Fruit fly (Drosophila melanogaster) whole organism, wandering third instar larva: ENCODE results near the gene CG43137.

Source experiments
- Abd-B ChIP-seq: fragments of >200 bp; optimal IDR thresholded peaks from 2 replicates; lab custom pipeline; 2017; ENCODE audit warnings: missing biosample characterization, missing genetic modification characterization
- CG32264 ChIP-seq: fragments of 200-800 bp; sonication (Bioruptor generic); optimal IDR thresholded peaks from 2 replicates; lab custom pipeline; 2016; ENCODE audit warnings: missing biosample characterization, missing genetic modification characterization
- CG9705 ChIP-seq: fragments of 200-800 bp; sonication (Bioruptor generic); optimal IDR thresholded peaks from 2 replicates; lab custom pipeline; 2018; ENCODE audit warnings: missing biosample characterization, mild to moderate bottlenecking, missing genetic modification characterization
- CrebA ChIP-seq: fragments of 200-800 bp; sonication (Bioruptor generic); optimal IDR thresholded peaks from 2 replicates; lab custom pipeline; 2016; ENCODE audit warnings: missing biosample characterization, mild to moderate bottlenecking, missing genetic modification characterization, borderline replicate concordance
- Dfd ChIP-seq: fragments of >200 bp; optimal IDR thresholded peaks from 2 replicates; lab custom pipeline; 2017; ENCODE audit warnings: missing biosample characterization, missing genetic modification characterization
- Dif ChIP-seq: fragments of 200-275, 200-300 bp; sonication (Bioruptor generic); optimal IDR thresholded peaks from 2 replicates; lab custom pipeline; 2018; ENCODE audit warnings: missing biosample characterization, missing genetic modification characterization; ENCODE audit not compliant: partially characterized antibody
- GATAd ChIP-seq: sonication (Bioruptor generic); optimal IDR thresholded peaks from 2 replicates; lab custom pipeline; 2016; ENCODE audit warnings: missing biosample characterization, missing genetic modification characterization
- HLH106 ChIP-seq: fragments of 200-800 bp; optimal IDR thresholded peaks from 3 replicates; lab custom pipeline; 2019; ENCODE audit warnings: missing biosample characterization, mild to moderate bottlenecking, missing genetic modification characterization, moderate library complexity
- Hnf4 ChIP-seq: fragments of 200-800 bp; sonication (Bioruptor generic); optimal IDR thresholded peaks from 2 replicates; lab custom pipeline; 2016; ENCODE audit warnings: missing biosample characterization, mild to moderate bottlenecking, missing genetic modification characterization
- Hr78 ChIP-seq: fragments of >200 bp; optimal IDR thresholded peaks from 2 replicates; lab custom pipeline; 2017; ENCODE audit warnings: missing biosample characterization, missing genetic modification characterization
- Hr83 ChIP-seq: fragments of 200-300 bp; sonication (Bioruptor generic); optimal IDR thresholded peaks from 2 replicates; lab custom pipeline; 2016; ENCODE audit warnings: missing biosample characterization, mild to moderate bottlenecking, missing genetic modification characterization, moderate library complexity; ENCODE audit not compliant: poor library complexity, severe bottlenecking
- Jra ChIP-seq: sonication (Bioruptor generic); optimal IDR thresholded peaks from 2 replicates; lab custom pipeline; 2016; ENCODE audit warnings: missing biosample characterization, missing genetic modification characterization
- Mio ChIP-seq: sonication (Bioruptor generic); optimal IDR thresholded peaks from 2 replicates; lab custom pipeline; 2016; ENCODE audit warnings: missing biosample characterization, missing genetic modification characterization
- Myc ChIP-seq: fragments of >200 bp; optimal IDR thresholded peaks from 2 replicates; lab custom pipeline; 2017
- N ChIP-seq: fragments of >200 bp; optimal IDR thresholded peaks from 2 replicates; lab custom pipeline; 2018; ENCODE audit warnings: missing biosample characterization, missing external identifiers, missing genetic modification characterization
- OdsH ChIP-seq: fragments of 200-800 bp; sonication (Bioruptor generic); optimal IDR thresholded peaks from 2 replicates; lab custom pipeline; 2016; ENCODE audit warnings: missing biosample characterization, mild to moderate bottlenecking, missing genetic modification characterization
- Rel ChIP-seq, 2 experiments: fragments of 200-800 bp; sonication (Bioruptor generic) in 1 of 2; optimal IDR thresholded peaks; 2 replicates in 1 of 2; 3 replicates in 1 of 2; lab custom pipeline; 2016 to 2019; ENCODE audit warnings: mild to moderate bottlenecking in 2 of 2, missing biosample characterization in 2 of 2, missing genetic modification characterization in 2 of 2, moderate library complexity in 1 of 2
- Sp1 ChIP-seq: fragments of 200-800 bp; sonication (Bioruptor generic); optimal IDR thresholded peaks from 3 replicates; lab custom pipeline; 2019; ENCODE audit warnings: missing biosample characterization, mild to moderate bottlenecking, missing genetic modification characterization, moderate library complexity
- Vsx2 ChIP-seq: fragments of 200-300, 225-300 bp; sonication (Bioruptor generic); optimal IDR thresholded peaks from 2 replicates; lab custom pipeline; 2018; ENCODE audit warnings: missing biosample characterization, missing genetic modification characterization; ENCODE audit not compliant: partially characterized antibody
- br ChIP-seq: fragments of 200-800 bp; sonication (Bioruptor generic); optimal IDR thresholded peaks from 2 replicates; lab custom pipeline; 2016; ENCODE audit warnings: missing biosample characterization, missing genetic modification characterization
- brk ChIP-seq: fragments of 200-800 bp; sonication (Bioruptor generic); optimal IDR thresholded peaks from 2 replicates; lab custom pipeline; 2016; ENCODE audit warnings: missing biosample characterization, mild to moderate bottlenecking, missing genetic modification characterization
- dl ChIP-seq, 2 experiments: fragments of 175-275, 200-275 bp in 1 of 2; fragments of 200-275 bp in 1 of 2; sonication (Bioruptor generic); optimal IDR thresholded peaks; lab custom pipeline; 2018; ENCODE audit warnings: mild to moderate bottlenecking in 2 of 2, missing biosample characterization in 2 of 2, missing genetic modification characterization in 2 of 2, moderate library complexity in 2 of 2; ENCODE audit not compliant: partially characterized antibody in 2 of 2, insufficient read depth in 1 of 2
- dmrt93B ChIP-seq: fragments of 200-800 bp; sonication (Bioruptor generic); optimal IDR thresholded peaks from 2 replicates; lab custom pipeline; 2018; ENCODE audit warnings: missing biosample characterization, mild to moderate bottlenecking, missing genetic modification characterization
- dsf ChIP-seq: sonication (Bioruptor generic); optimal IDR thresholded peaks from 2 replicates; lab custom pipeline; 2016; ENCODE audit warnings: missing biosample characterization, missing genetic modification characterization, borderline replicate concordance
- ey ChIP-seq: fragments of 200-800 bp; sonication (Bioruptor generic); optimal IDR thresholded peaks from 2 replicates; lab custom pipeline; 2016; ENCODE audit warnings: missing biosample characterization, missing genetic modification characterization
- foxo ChIP-seq, 2 experiments: fragments of 200-800 bp; sonication (Bioruptor generic); optimal IDR thresholded peaks; 2 replicates in 1 of 2; 3 replicates in 1 of 2; lab custom pipeline; 2016 to 2017; ENCODE audit warnings: missing biosample characterization in 2 of 2, missing genetic modification characterization in 2 of 2
- fru ChIP-seq: fragments of 200-800 bp; sonication (Bioruptor generic); optimal IDR thresholded peaks from 3 replicates; lab custom pipeline; 2016; ENCODE audit warnings: missing biosample characterization, mild to moderate bottlenecking, missing genetic modification characterization
- h ChIP-seq: fragments of 200-800 bp; sonication (Bioruptor generic); optimal IDR thresholded peaks from 3 replicates; lab custom pipeline; 2016; ENCODE audit warnings: missing biosample characterization, mild to moderate bottlenecking, missing genetic modification characterization
- jim ChIP-seq: fragments of 175-275, 200-325 bp; sonication (Bioruptor generic); optimal IDR thresholded peaks from 2 replicates; lab custom pipeline; 2016; ENCODE audit warnings: missing biosample characterization, mild to moderate bottlenecking, missing genetic modification characterization
- lola ChIP-seq: fragments of >200 bp; optimal IDR thresholded peaks from 2 replicates; lab custom pipeline; 2017; ENCODE audit warnings: missing biosample characterization, missing genetic modification characterization
- pan ChIP-seq: fragments of >200 bp; optimal IDR thresholded peaks from 2 replicates; lab custom pipeline; 2017
- psq ChIP-seq: fragments of 200-800 bp; sonication (Bioruptor generic); optimal IDR thresholded peaks from 3 replicates; lab custom pipeline; 2017; ENCODE audit warnings: missing biosample characterization, mild to moderate bottlenecking, missing genetic modification characterization, moderate library complexity
- rgr ChIP-seq: fragments of 200-800 bp; sonication (Bioruptor generic); optimal IDR thresholded peaks from 3 replicates; lab custom pipeline; 2016; ENCODE audit warnings: missing biosample characterization, mild to moderate bottlenecking, missing genetic modification characterization
- sage ChIP-seq: fragments of 200-800 bp; sonication (Bioruptor generic); optimal IDR thresholded peaks from 2 replicates; lab custom pipeline; 2016; ENCODE audit warnings: missing biosample characterization, mild to moderate bottlenecking, missing genetic modification characterization
- sv ChIP-seq: fragments of 200-800 bp; sonication (Bioruptor generic); optimal IDR thresholded peaks from 3 replicates; lab custom pipeline; 2016; ENCODE audit warnings: missing biosample characterization, missing genetic modification characterization
- tai ChIP-seq: sonication (Bioruptor generic); optimal IDR thresholded peaks from 2 replicates; lab custom pipeline; 2016; ENCODE audit warnings: missing biosample characterization, missing genetic modification characterization
- usp ChIP-seq: fragments of >200 bp; optimal IDR thresholded peaks from 2 replicates; lab custom pipeline; 2017; ENCODE audit warnings: missing biosample characterization, missing genetic modification characterization
- woc ChIP-seq: sonication (Bioruptor generic); optimal IDR thresholded peaks from 2 replicates; lab custom pipeline; 2016; ENCODE audit warnings: missing biosample characterization, mild to moderate bottlenecking, missing genetic modification characterization

CG43137 gene

DNA sequence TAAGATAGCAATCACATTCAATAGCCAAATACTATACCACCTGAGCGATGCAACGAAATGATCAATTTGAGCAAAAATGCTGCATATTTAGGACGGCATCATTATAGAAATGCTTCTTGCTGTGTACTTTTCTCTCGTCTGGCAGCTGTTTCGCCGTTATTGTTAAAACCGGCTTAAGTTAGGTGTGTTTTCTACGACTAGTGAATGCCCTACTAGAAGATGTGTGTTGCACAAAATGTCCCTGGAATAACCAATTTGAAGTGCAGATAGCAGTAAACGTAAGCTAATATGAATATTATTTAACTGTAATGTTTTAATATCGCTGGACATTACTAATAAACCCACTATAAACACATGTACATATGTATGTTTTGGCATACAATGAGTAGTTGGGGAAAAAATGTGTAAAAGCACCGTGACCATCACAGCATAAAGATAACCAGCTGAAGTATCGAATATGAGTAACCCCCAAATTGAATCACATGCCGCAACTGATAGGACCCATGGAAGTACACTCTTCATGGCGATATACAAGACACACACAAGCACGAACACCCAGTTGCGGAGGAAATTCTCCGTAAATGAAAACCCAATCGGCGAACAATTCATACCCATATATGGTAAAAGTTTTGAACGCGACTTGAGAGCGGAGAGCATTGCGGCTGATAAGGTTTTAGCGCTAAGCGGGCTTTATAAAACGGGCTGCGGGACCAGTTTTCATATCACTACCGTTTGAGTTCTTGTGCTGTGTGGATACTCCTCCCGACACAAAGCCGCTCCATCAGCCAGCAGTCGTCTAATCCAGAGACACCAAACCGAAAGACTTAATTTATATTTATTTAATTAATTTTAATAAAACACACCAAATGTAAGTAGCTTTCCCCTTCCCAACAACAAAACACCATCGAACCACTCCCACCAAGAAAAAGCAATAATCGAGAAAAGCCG lies 35.5 kb upstream of the CG43137 start, which contains the start of gene Act5C (continued):
- TF ChIP-seq brk, result peak; percentile 87
- peak; percentile 97 for TF ChIP-seq woc (GFP tag; lab: Kevin White, UChicago)
- TF ChIP-seq Abd-B (GFP tag; lab: Kevin White, UChicago), result no peak
- peak; percentile 97 for TF ChIP-seq Sp1 (GFP tag; lab: Kevin White, UChicago)
- no peak for TF ChIP-seq usp (GFP tag; lab: Kevin White, UChicago)
- peak; percentile 78 for TF ChIP-seq Mio (GFP tag; lab: Kevin White, UChicago)
- peak; percentile 47 for TF ChIP-seq GATAd (GFP tag; lab: Kevin White, UChicago)

DNA sequence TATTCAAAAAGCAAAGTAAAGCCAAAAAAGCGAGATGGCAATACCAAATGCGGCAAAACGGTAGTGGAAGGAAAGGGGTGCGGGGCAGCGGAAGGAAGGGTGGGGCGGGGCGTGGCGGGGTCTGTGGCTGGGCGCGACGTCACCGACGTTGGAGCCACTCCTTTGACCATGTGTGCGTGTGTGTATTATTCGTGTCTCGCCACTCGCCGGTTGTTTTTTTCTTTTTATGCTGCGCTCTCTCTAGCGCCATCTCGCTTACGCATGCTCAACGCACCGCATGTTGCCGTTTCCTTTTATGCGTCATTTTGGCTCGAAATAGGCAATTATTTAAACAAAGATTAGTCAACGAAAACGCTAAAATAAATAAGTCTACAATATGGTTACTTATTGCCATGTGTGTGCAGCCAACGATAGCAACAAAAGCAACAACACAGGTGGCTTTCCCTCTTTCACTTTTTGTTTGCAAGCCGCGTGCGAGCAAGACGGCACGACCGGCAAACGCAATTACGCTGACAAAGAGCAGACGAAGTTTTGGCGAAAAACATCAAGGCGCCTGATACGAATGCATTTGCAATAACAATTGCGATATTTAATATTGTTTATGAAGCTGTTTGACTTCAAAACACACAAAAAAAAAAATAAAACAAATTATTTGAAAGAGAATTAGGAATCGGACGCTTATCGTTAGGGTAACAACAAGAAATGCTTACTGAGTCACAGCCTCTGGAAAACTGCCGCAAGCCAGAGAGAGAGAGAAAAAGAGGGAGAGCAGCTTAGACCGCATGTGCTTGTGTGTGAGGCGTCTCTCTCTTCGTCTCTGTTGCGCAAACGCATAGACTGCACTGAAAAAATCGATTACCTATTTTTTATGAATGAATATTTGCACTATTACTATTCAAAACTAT lies 34.5 kb upstream of the CG43137 start:
- TF ChIP-seq pan (lab: Kevin White, UChicago) (no peak), Hr83 (GFP tag; lab: Kevin White, UChicago) (no peak), N (GFP tag; lab: Kevin White, UChicago) (no peak), jim (GFP tag; lab: Kevin White, UChicago) (peak; percentile 64), Sp1 (GFP tag; lab: Kevin White, UChicago) (peak; percentile 2), woc (GFP tag; lab: Kevin White, UChicago) (no peak), br (GFP tag; lab: Kevin White, UChicago) (no peak), Jra (GFP tag; lab: Kevin White, UChicago) (no peak), rgr (no peak), Mio (GFP tag; lab: Kevin White, UChicago) (no peak), ey (GFP tag; lab: Kevin White, UChicago) (no peak), CG32264 (GFP tag; lab: Kevin White, UChicago) (no peak), Myc (lab: Kevin White, UChicago) (no peak), dsf (GFP tag; lab: Kevin White, UChicago) (no peak), lola (GFP tag; lab: Kevin White, UChicago) (no peak), tai (GFP tag; lab: Kevin White, UChicago) (peak; percentile 84), fru (GFP tag; lab: Kevin White, UChicago) (no peak), sv (no peak), CrebA (GFP tag; lab: Kevin White, UChicago) (no peak), dl (GFP tag; optimal IDR thresholded peaks at IDR 0.05; lab: Kevin White, UChicago; ENCODE audit: insufficient read depth in 1 of 2, partially characterized antibody in 2 of 2) (peak; percentile 51 to 70), brk (no peak), Dif (GFP tag; lab: Kevin White, UChicago) (peak; percentile 66), HLH106 (peak; percentile 28), Vsx2 (GFP tag; lab: Kevin White, UChicago) (no peak), Abd-B (GFP tag; lab: Kevin White, UChicago) (no peak), foxo (GFP tag; optimal IDR thresholded peaks at IDR 0.05; lab: Kevin White, UChicago) (peak in 1 of 2 experiments; percentile 1), Hr78 (GFP tag; lab: Kevin White, UChicago) (no peak), Dfd (GFP tag; lab: Kevin White, UChicago) (peak; percentile 39), dmrt93B (GFP tag; lab: Kevin White, UChicago) (no peak), psq (GFP tag; lab: Kevin White, UChicago) (peak; percentile 96), CG9705 (GFP tag; lab: Kevin White, UChicago) (no peak), Hnf4 (GFP tag; lab: Kevin White, UChicago) (no peak), h (GFP tag; lab: Kevin White, UChicago) (no peak), usp (GFP tag; lab: Kevin White, UChicago) (no peak), GATAd (GFP tag; lab: Kevin White, UChicago) (no peak), OdsH (GFP tag; lab: Kevin White, UChicago) (no peak), sage (GFP tag; lab: Kevin White, UChicago) (no peak), Rel (GFP tag; optimal IDR thresholded peaks at IDR 0.05; lab: Kevin White, UChicago) (no peak), Rel (tag; optimal IDR thresholded peaks at IDR 0.05; lab: Kevin White, UChicago) (peak; percentile 23)
